Worm (Caenorhabditis elegans): Measurements from ENCODE around the gene plc-1.

ce11 chrX:10888201-10888600 is 49.8 kb upstream of the plc-1 start, which contains the start of gene F47B10.6:
- TF ChIP-seq ama-1 (optimal IDR thresholded peaks at IDR 0.05): no peak
- TF ChIP-seq skn-1 (tag; optimal IDR thresholded peaks at IDR 0.05): no peak
- no peak for TF ChIP-seq nhr-23 (tag; optimal IDR thresholded peaks at IDR 0.05)
- no peak for TF ChIP-seq elt-3 (tag; optimal IDR thresholded peaks at IDR 0.05)
- no peak for TF ChIP-seq nhr-237 (tag; optimal IDR thresholded peaks at IDR 0.05)
- no peak for TF ChIP-seq zag-1 (tag; optimal IDR thresholded peaks at IDR 0.05)
